Fruit fly (Drosophila melanogaster) whole organism, embryonic: ENCODE measurements around the gene CG32772.

ENCODE experiments used
- Antp ChIP-seq: fragments of 200-800 bp; sonication (Bioruptor generic); optimal IDR thresholded peaks from 3 replicates; lab custom pipeline; 2016; ENCODE audit warnings: missing biosample characterization, missing genetic modification characterization
- Asciz ChIP-seq: fragments of 200-800 bp; sonication (Bioruptor generic); optimal IDR thresholded peaks from 2 replicates; lab custom pipeline; 2017; ENCODE audit warnings: missing biosample characterization, mild to moderate bottlenecking, missing genetic modification characterization, missing genetic modification reagents
- CG10209 ChIP-seq: fragments of 200-800 bp; sonication (Bioruptor generic); optimal IDR thresholded peaks from 3 replicates; lab custom pipeline; 2017; ENCODE audit warnings: missing biosample characterization, mild to moderate bottlenecking, missing genetic modification characterization, missing genetic modification reagents
- CG10979 ChIP-seq: fragments of 200-800 bp; sonication (Bioruptor generic); optimal IDR thresholded peaks from 2 replicates; lab custom pipeline; 2018; ENCODE audit warnings: missing biosample characterization, mild to moderate bottlenecking, missing genetic modification characterization, moderate library complexity
- CG11560 ChIP-seq: fragments of 200-800 bp; sonication (Bioruptor generic); IDR thresholded peaks from 3 replicates; pipeline ENCODE4 v1.3.6; 2022; ENCODE audit warnings: missing biosample characterization, missing genetic modification characterization
- CG12391 ChIP-seq: fragments of 200-800 bp; sonication (Bioruptor generic); optimal IDR thresholded peaks from 3 replicates; lab custom pipeline; 2018; ENCODE audit warnings: missing biosample characterization, mild to moderate bottlenecking, missing genetic modification characterization, moderate library complexity
- CG13287 ChIP-seq: fragments of 200-800 bp; sonication (Bioruptor generic); IDR thresholded peaks from 2 replicates; pipeline ENCODE4 v1.3.6; 2022; ENCODE audit warnings: missing biosample characterization, missing genetic modification characterization; ENCODE audit not compliant: partially characterized antibody
- CG15696 ChIP-seq: fragments of 200-800 bp; sonication (Bioruptor generic); optimal IDR thresholded peaks from 2 replicates; lab custom pipeline; 2019; ENCODE audit warnings: missing biosample characterization, mild to moderate bottlenecking, missing genetic modification characterization, moderate library complexity
- CG1602 ChIP-seq: fragments of 200-800 bp; sonication (Bioruptor generic); optimal IDR thresholded peaks from 3 replicates; lab custom pipeline; 2016; ENCODE audit warnings: missing biosample characterization, missing genetic modification characterization
- CG1647 ChIP-seq: fragments of 200-800 bp; sonication (Bioruptor generic); optimal IDR thresholded peaks from 3 replicates; lab custom pipeline; 2016; ENCODE audit warnings: missing biosample characterization, missing genetic modification characterization
- CG16813 ChIP-seq: fragments of 200-800 bp; sonication (Bioruptor generic); IDR thresholded peaks from 3 replicates; pipeline ENCODE4 v1.3.6; 2022; ENCODE audit warnings: missing biosample characterization, missing genetic modification characterization; ENCODE audit not compliant: partially characterized antibody
- CG2678 ChIP-seq: fragments of 200-800 bp; sonication (Bioruptor generic); optimal IDR thresholded peaks from 3 replicates; lab custom pipeline; 2019; ENCODE audit warnings: missing biosample characterization, mild to moderate bottlenecking, missing genetic modification characterization, moderate library complexity
- CG3065 ChIP-seq: fragments of 200-800 bp; sonication (Bioruptor generic); optimal IDR thresholded peaks from 2 replicates; lab custom pipeline; 2016; ENCODE audit warnings: missing biosample characterization, missing genetic modification characterization
- CG32772 ChIP-seq: fragments of 200-800 bp; sonication (Bioruptor generic); IDR thresholded peaks from 2 replicates; pipeline ENCODE4 v1.3.6; 2022; ENCODE audit warnings: missing biosample characterization, missing genetic modification characterization
- CG43689 ChIP-seq: fragments of 200-800 bp; sonication (Bioruptor generic); IDR thresholded peaks from 2 replicates; pipeline ENCODE4 v1.3.6; 2022; ENCODE audit warnings: missing biosample characterization, missing genetic modification characterization
- CG7745 ChIP-seq: fragments of 200-800 bp; sonication (Bioruptor generic); optimal IDR thresholded peaks from 2 replicates; lab custom pipeline; 2018; ENCODE audit warnings: missing biosample characterization, mild to moderate bottlenecking, missing genetic modification characterization, moderate library complexity
- CG7963 ChIP-seq: fragments of 200-800 bp; sonication (Bioruptor generic); IDR thresholded peaks from 3 replicates; pipeline ENCODE4 v1.3.6; 2022; ENCODE audit warnings: missing biosample characterization, missing genetic modification characterization; ENCODE audit not compliant: partially characterized antibody
- CG8281 ChIP-seq: fragments of 200-800 bp; sonication (Bioruptor generic); optimal IDR thresholded peaks from 2 replicates; lab custom pipeline; 2018; ENCODE audit warnings: missing biosample characterization, mild to moderate bottlenecking, missing genetic modification characterization, moderate library complexity
- CG8478 ChIP-seq: fragments of >200 bp; optimal IDR thresholded peaks from 2 replicates; lab custom pipeline; 2018
- CG9215 ChIP-seq: fragments of 200-800 bp; sonication (Bioruptor generic); IDR thresholded peaks from 2 replicates; pipeline ENCODE4 v1.3.6; 2022; ENCODE audit warnings: missing biosample characterization, missing genetic modification characterization
- D ChIP-seq, 2 experiments: fragments of 200-800 bp in 1 of 2; fragments of >200 bp in 1 of 2; sonication (Bioruptor generic) in 1 of 2; optimal IDR thresholded peaks; 2 replicates in 1 of 2; 3 replicates in 1 of 2; lab custom pipeline; 2017; ENCODE audit warnings: mild to moderate bottlenecking in 1 of 2, missing biosample characterization in 1 of 2, missing genetic modification characterization in 1 of 2, missing genetic modification reagents in 1 of 2
- Dfd ChIP-seq, 2 experiments: fragments of >200 bp; optimal IDR thresholded peaks; 2 replicates each; lab custom pipeline; 2017; ENCODE audit warnings: missing biosample characterization in 2 of 2, missing genetic modification characterization in 2 of 2
- Dip2 ChIP-seq: fragments of 200-800 bp; sonication (Bioruptor generic); IDR thresholded peaks from 2 replicates; pipeline ENCODE4 v1.3.6; 2022; ENCODE audit warnings: missing biosample characterization, missing genetic modification characterization
- Eip74EF ChIP-seq, 2 experiments: fragments of 200-800 bp in 1 of 2; fragments of >200 bp in 1 of 2; sonication (Bioruptor generic) in 1 of 2; optimal IDR thresholded peaks; 2 replicates each; lab custom pipeline; 2017 to 2019; ENCODE audit warnings: missing biosample characterization in 2 of 2, missing genetic modification characterization in 2 of 2, mild to moderate bottlenecking in 1 of 2, moderate library complexity in 1 of 2
- Gug ChIP-seq: fragments of 200-800 bp; sonication (Bioruptor generic); IDR thresholded peaks from 4 replicates; pipeline ENCODE4 v1.3.6; 2022; ENCODE audit warnings: missing biosample characterization, missing genetic modification characterization
- HHEX ChIP-seq: fragments of 200-800 bp; sonication (Bioruptor generic); optimal IDR thresholded peaks from 3 replicates; lab custom pipeline; 2017; ENCODE audit warnings: missing biosample characterization, mild to moderate bottlenecking, missing genetic modification characterization, missing genetic modification reagents
- Hey ChIP-seq: fragments of 200-800 bp; sonication (Bioruptor generic); optimal IDR thresholded peaks from 3 replicates; lab custom pipeline; 2018; ENCODE audit warnings: missing biosample characterization, mild to moderate bottlenecking, missing genetic modification characterization
- Hr39 ChIP-seq: fragments of >200 bp; optimal IDR thresholded peaks from 2 replicates; lab custom pipeline; 2017
- MTF-1 ChIP-seq: fragments of 200-800 bp; sonication (Bioruptor generic); optimal IDR thresholded peaks from 2 replicates; lab custom pipeline; 2018; ENCODE audit warnings: missing biosample characterization, mild to moderate bottlenecking, missing genetic modification characterization, borderline replicate concordance
- Max ChIP-seq: fragments of 200-800 bp; sonication (Bioruptor generic); optimal IDR thresholded peaks from 2 replicates; lab custom pipeline; 2016; ENCODE audit warnings: missing biosample characterization, mild to moderate bottlenecking, missing genetic modification characterization
- Oaz ChIP-seq: fragments of 200-800 bp; sonication (Bioruptor generic); IDR thresholded peaks from 2 replicates; pipeline ENCODE4 v1.3.6; 2022; ENCODE audit warnings: missing biosample characterization, missing genetic modification characterization
- Pdp1 ChIP-seq, 2 experiments: fragments of 200-800 bp; sonication (Bioruptor generic); optimal IDR thresholded peaks; 3 replicates each; lab custom pipeline; 2016; ENCODE audit warnings: missing biosample characterization in 2 of 2, missing genetic modification characterization in 2 of 2, mild to moderate bottlenecking in 1 of 2, moderate library complexity in 1 of 2
- Rfx ChIP-seq: fragments of 200-800 bp; sonication (Bioruptor generic); IDR thresholded peaks from 2 replicates; pipeline ENCODE4 v1.3.6; 2022; ENCODE audit warnings: missing biosample characterization, missing genetic modification characterization
- TFAM ChIP-seq: fragments of 200-800 bp; sonication (Bioruptor generic); optimal IDR thresholded peaks from 2 replicates; lab custom pipeline; 2017; ENCODE audit warnings: missing biosample characterization, missing genetic modification characterization, inconsistent platforms
- al ChIP-seq: fragments of 200-800 bp; sonication (Bioruptor generic); IDR thresholded peaks from 2 replicates; pipeline ENCODE4 v1.3.6; 2022; ENCODE audit warnings: missing biosample characterization, missing genetic modification characterization
- amos ChIP-seq: fragments of 200-800 bp; sonication (Bioruptor generic); IDR thresholded peaks from 2 replicates; pipeline ENCODE4 v1.3.6; 2022; ENCODE audit warnings: missing biosample characterization, missing genetic modification characterization; ENCODE audit not compliant: partially characterized antibody
- aop ChIP-seq: fragments of 200-800 bp; sonication (Bioruptor generic); IDR thresholded peaks from 2 replicates; pipeline ENCODE4 v1.3.6; 2022; ENCODE audit warnings: missing biosample characterization, missing genetic modification characterization
- caup ChIP-seq: fragments of 200-800 bp; sonication (Bioruptor generic); optimal IDR thresholded peaks from 3 replicates; lab custom pipeline; 2017; ENCODE audit warnings: missing biosample characterization, mild to moderate bottlenecking, missing genetic modification characterization, moderate library complexity; ENCODE audit not compliant: severe bottlenecking
- ci ChIP-seq: fragments of 200-800 bp; sonication (Bioruptor generic); IDR thresholded peaks from 3 replicates; pipeline ENCODE4 v1.3.6; 2022; ENCODE audit warnings: missing biosample characterization, missing genetic modification characterization
- dm ChIP-seq: fragments of 200-800 bp; sonication (Bioruptor generic); optimal IDR thresholded peaks from 3 replicates; lab custom pipeline; 2016; ENCODE audit warnings: missing biosample characterization, missing genetic modification characterization
- ewg ChIP-seq: fragments of 200-800 bp; sonication (Bioruptor generic); optimal IDR thresholded peaks from 3 replicates; lab custom pipeline; 2017; ENCODE audit warnings: mild to moderate bottlenecking, missing biosample characterization, missing genetic modification reagents, missing genetic modification characterization
- fd96Cb ChIP-seq: fragments of 200-800 bp; sonication (Bioruptor generic); optimal IDR thresholded peaks from 2 replicates; lab custom pipeline; 2018; ENCODE audit warnings: missing biosample characterization, mild to moderate bottlenecking, missing genetic modification characterization, moderate library complexity
- fu2 ChIP-seq: fragments of 200-800 bp; sonication (Bioruptor generic); optimal IDR thresholded peaks from 2 replicates; lab custom pipeline; 2016; ENCODE audit warnings: missing biosample characterization, missing genetic modification characterization
- grau ChIP-seq: fragments of 200-800 bp; optimal IDR thresholded peaks from 3 replicates; lab custom pipeline; 2019; ENCODE audit warnings: missing biosample characterization, mild to moderate bottlenecking, missing genetic modification characterization, moderate library complexity
- gt ChIP-seq: fragments of 200-800 bp; sonication (Bioruptor generic); IDR thresholded peaks from 2 replicates; pipeline ENCODE4 v1.3.6; 2022; ENCODE audit warnings: missing biosample characterization, missing genetic modification characterization
- inv ChIP-seq: fragments of 200-800 bp; sonication (Bioruptor generic); IDR thresholded peaks from 2 replicates; pipeline ENCODE4 v1.3.6; 2022; ENCODE audit warnings: missing biosample characterization, missing genetic modification characterization; ENCODE audit not compliant: partially characterized antibody
- prd ChIP-seq, 3 experiments: fragments of >200 bp in 2 of 3; fragments of 200-800 bp in 1 of 3; sonication (Bioruptor generic) in 1 of 3; optimal IDR thresholded peaks in 2 of 3; IDR thresholded peaks in 1 of 3; 2 replicates in 2 of 3; 3 replicates in 1 of 3; pipeline versions ENCODE4 v1.3.6 to Lab custom; 2017 to 2022; ENCODE audit warnings: missing biosample characterization in 1 of 3, missing genetic modification characterization in 1 of 3
- salm ChIP-seq: fragments of 200-800 bp; sonication (Bioruptor generic); optimal IDR thresholded peaks from 2 replicates; lab custom pipeline; 2018; ENCODE audit warnings: missing biosample characterization, mild to moderate bottlenecking, missing genetic modification characterization
- tin ChIP-seq: fragments of 200-800 bp; sonication (Bioruptor generic); optimal IDR thresholded peaks from 3 replicates; lab custom pipeline; 2016; ENCODE audit warnings: missing biosample characterization, missing genetic modification characterization
- wor ChIP-seq: fragments of 200-800 bp; sonication (Bioruptor generic); IDR thresholded peaks from 2 replicates; pipeline ENCODE4 v1.3.6; 2022; ENCODE audit warnings: missing biosample characterization, missing genetic modification characterization

CG32772 gene

dm6 chrX:4908926-4909432 is at the start of gene CG32772 (continued):
- TF ChIP-seq Antp (GFP tag; lab: Kevin White, UChicago): no peak
- TF ChIP-seq fu2 (GFP tag; lab: Kevin White, UChicago): no peak
- no peak for TF ChIP-seq Max
- TF ChIP-seq CG12391 (tag; lab: Kevin White, UChicago): no peak
- TF ChIP-seq CG16813 (GFP tag; lab: Robert Waterston, UW): peak; percentile 79
- no peak for TF ChIP-seq aop (GFP tag; lab: Robert Waterston, UW)
- no peak for TF ChIP-seq ci (GFP tag; lab: Robert Waterston, UW)
- no peak for TF ChIP-seq CG10209 (GFP tag; lab: Kevin White, UChicago)
- TF ChIP-seq gt (GFP tag; lab: Robert Waterston, UW): no peak
- TF ChIP-seq CG8478 (lab: Kevin White, UChicago): peak; percentile 64
- TF ChIP-seq Rfx (GFP tag; lab: Robert Waterston, UW): 0 out of 2 replicates have a peak, but pooled peaks have one; percentile 11
- TF ChIP-seq CG11560 (tag; lab: Robert Waterston, UW): no peak
- TF ChIP-seq al (GFP tag; lab: Robert Waterston, UW): no peak
- no peak for TF ChIP-seq CG8281
- no peak for TF ChIP-seq Pdp1 (GFP tag; optimal IDR thresholded peaks at IDR 0.05; lab: Kevin White, UChicago)
- peak; percentile 67 for TF ChIP-seq inv
- TF ChIP-seq Dfd (GFP tag; optimal IDR thresholded peaks at IDR 0.05; lab: Kevin White, UChicago): no peak
- TF ChIP-seq prd (optimal IDR thresholded peaks at IDR 0.05; lab: Kevin White, UChicago): no peak
- TF ChIP-seq prd (GFP tag; IDR thresholded peaks at IDR 0.05; lab: Robert Waterston, UW): no peak
- no peak for TF ChIP-seq Hr39
- TF ChIP-seq TFAM (GFP tag; lab: Kevin White, UChicago): no peak
- TF ChIP-seq CG43689 (GFP tag; lab: Robert Waterston, UW): no peak
- no peak for TF ChIP-seq HHEX
- no peak for TF ChIP-seq dm (GFP tag; lab: Kevin White, UChicago)
- TF ChIP-seq CG7745 (tag; lab: Kevin White, UChicago): no peak
- no peak for TF ChIP-seq D (optimal IDR thresholded peaks at IDR 0.05; lab: Kevin White, UChicago)
- TF ChIP-seq D (GFP tag; optimal IDR thresholded peaks at IDR 0.05; lab: Kevin White, UChicago): no peak
- no peak for TF ChIP-seq CG9215 (GFP tag; lab: Robert Waterston, UW)
- no peak for TF ChIP-seq wor (GFP tag; lab: Robert Waterston, UW)
- TF ChIP-seq CG2678 (tag; lab: Kevin White, UChicago): no peak
- no peak for TF ChIP-seq Dip2 (GFP tag; lab: Robert Waterston, UW)
- TF ChIP-seq salm: no peak
- no peak for TF ChIP-seq CG15696
- TF ChIP-seq Hey (tag; lab: Kevin White, UChicago): no peak
- peak; percentile 80 for TF ChIP-seq CG7963
- TF ChIP-seq amos (GFP tag; lab: Robert Waterston, UW): peak; percentile 81
- TF ChIP-seq Asciz: no peak
- TF ChIP-seq Gug: no peak
- no peak for TF ChIP-seq MTF-1 (GFP tag; lab: Kevin White, UChicago)
- TF ChIP-seq CG10979 (tag; lab: Kevin White, UChicago): no peak
- no peak for TF ChIP-seq fd96Cb (tag; lab: Kevin White, UChicago)
- TF ChIP-seq Eip74EF (GFP tag; optimal IDR thresholded peaks at IDR 0.05; lab: Kevin White, UChicago): no peak
- no peak for TF ChIP-seq grau
- TF ChIP-seq CG13287 (GFP tag; lab: Robert Waterston, UW): peak; percentile 86
- TF ChIP-seq Oaz (GFP tag; lab: Robert Waterston, UW): no peak
- TF ChIP-seq ewg (GFP tag; lab: Kevin White, UChicago): no peak
- TF ChIP-seq CG3065: no peak
- peak; percentile 80 for TF ChIP-seq CG32772
- no peak for TF ChIP-seq caup (GFP tag; lab: Kevin White, UChicago)
- TF ChIP-seq CG1602 (GFP tag; lab: Kevin White, UChicago): no peak
- TF ChIP-seq CG1647 (GFP tag; lab: Kevin White, UChicago): no peak
- TF ChIP-seq tin (GFP tag; lab: Kevin White, UChicago): no peak
